Fruit fly (Drosophila melanogaster) whole organism, embryonic: ENCODE results near the gene CG14342.

Experiments
- Ada2b ChIP-seq: fragments of 200-800 bp; sonication (Bioruptor generic); IDR thresholded peaks from 2 replicates; pipeline ENCODE4 v1.3.6; 2022; ENCODE audit warnings: missing biosample characterization, missing genetic modification characterization
- CG10366 ChIP-seq: fragments of 200-800 bp; sonication (Bioruptor generic); IDR thresholded peaks from 2 replicates; pipeline ENCODE4 v1.3.6; 2022; ENCODE audit warnings: missing biosample characterization, missing genetic modification characterization
- CG11723 ChIP-seq: fragments of 200-800 bp; sonication (Bioruptor generic); optimal IDR thresholded peaks from 2 replicates; lab custom pipeline; 2017; ENCODE audit warnings: missing biosample characterization, mild to moderate bottlenecking, missing genetic modification characterization
- CG12391 ChIP-seq: fragments of 200-800 bp; sonication (Bioruptor generic); optimal IDR thresholded peaks from 3 replicates; lab custom pipeline; 2018; ENCODE audit warnings: missing biosample characterization, mild to moderate bottlenecking, missing genetic modification characterization, moderate library complexity
- CG12942 ChIP-seq: fragments of 200-800 bp; sonication (Bioruptor generic); optimal IDR thresholded peaks from 3 replicates; lab custom pipeline; 2016; ENCODE audit warnings: missing biosample characterization, missing genetic modification characterization
- CG14014 ChIP-seq: fragments of 200-800 bp; sonication (Bioruptor generic); IDR thresholded peaks from 2 replicates; pipeline ENCODE4 v1.3.6; 2022; ENCODE audit warnings: missing biosample characterization, missing genetic modification characterization
- CG16863 ChIP-seq: fragments of 200-800 bp; sonication (Bioruptor generic); optimal IDR thresholded peaks from 3 replicates; lab custom pipeline; 2016; ENCODE audit warnings: missing biosample characterization, missing genetic modification characterization
- CG17612 ChIP-seq: fragments of 200-800 bp; sonication (Bioruptor generic); IDR thresholded peaks from 2 replicates; pipeline ENCODE4 v1.3.6; 2022; ENCODE audit warnings: missing biosample characterization, missing genetic modification characterization
- CG1832 ChIP-seq: fragments of 200-800 bp; sonication (Bioruptor generic); optimal IDR thresholded peaks from 2 replicates; lab custom pipeline; 2017; ENCODE audit warnings: missing biosample characterization, mild to moderate bottlenecking, missing genetic modification characterization, inconsistent platforms
- CG2199 ChIP-seq: fragments of 200-800 bp; sonication (Bioruptor generic); IDR thresholded peaks from 3 replicates; pipeline ENCODE4 v1.3.6; 2022; ENCODE audit warnings: missing biosample characterization, missing genetic modification characterization
- CG2202 ChIP-seq: fragments of 200-800 bp; sonication (Bioruptor generic); optimal IDR thresholded peaks from 2 replicates; lab custom pipeline; 2018; ENCODE audit warnings: missing biosample characterization, mild to moderate bottlenecking, missing genetic modification characterization
- CG30431 ChIP-seq: fragments of 200-800 bp; sonication (Bioruptor generic); optimal IDR thresholded peaks from 2 replicates; lab custom pipeline; 2017; ENCODE audit warnings: missing biosample characterization, missing genetic modification characterization
- CG32532 ChIP-seq: fragments of 200-800 bp; sonication (Bioruptor generic); IDR thresholded peaks from 2 replicates; pipeline ENCODE4 v1.3.6; 2022; ENCODE audit warnings: missing biosample characterization, missing genetic modification characterization
- CG34376 ChIP-seq: fragments of 200-800 bp; sonication (Bioruptor generic); optimal IDR thresholded peaks from 2 replicates; lab custom pipeline; 2018; ENCODE audit warnings: missing biosample characterization, mild to moderate bottlenecking, missing genetic modification characterization
- CG34422 ChIP-seq: fragments of 200-800 bp; sonication (Bioruptor generic); IDR thresholded peaks from 3 replicates; pipeline ENCODE4 v1.3.6; 2022; ENCODE audit warnings: missing biosample characterization, missing genetic modification characterization
- CG4404 ChIP-seq: fragments of 200-800 bp; sonication (Bioruptor generic); IDR thresholded peaks from 2 replicates; pipeline ENCODE4 v1.3.6; 2022; ENCODE audit warnings: missing biosample characterization, missing genetic modification characterization
- CG5245 ChIP-seq: fragments of 200-800 bp; sonication (Bioruptor generic); optimal IDR thresholded peaks from 3 replicates; lab custom pipeline; 2016; ENCODE audit warnings: missing biosample characterization, missing genetic modification characterization
- CG6175 ChIP-seq: fragments of 200-800 bp; sonication (Bioruptor generic); IDR thresholded peaks from 3 replicates; pipeline ENCODE4 v1.3.6; 2022; ENCODE audit warnings: missing biosample characterization, missing genetic modification characterization
- CG7556 ChIP-seq: fragments of 200-800 bp; sonication (Bioruptor generic); optimal IDR thresholded peaks from 2 replicates; lab custom pipeline; 2017; ENCODE audit warnings: missing biosample characterization, mild to moderate bottlenecking, missing genetic modification characterization
- CG8944 ChIP-seq: fragments of 200-800 bp; sonication (Bioruptor generic); optimal IDR thresholded peaks from 3 replicates; lab custom pipeline; 2016; ENCODE audit warnings: missing biosample characterization, missing genetic modification characterization
- CG9727 ChIP-seq: fragments of 200-800 bp; sonication (Bioruptor generic); optimal IDR thresholded peaks from 3 replicates; lab custom pipeline; 2017; ENCODE audit warnings: missing biosample characterization, mild to moderate bottlenecking, missing genetic modification characterization
- CG9817 ChIP-seq: fragments of 200-800 bp; sonication (Bioruptor generic); optimal IDR thresholded peaks from 2 replicates; lab custom pipeline; 2018; ENCODE audit warnings: missing biosample characterization, mild to moderate bottlenecking, missing genetic modification characterization, moderate library complexity
- D19B ChIP-seq: fragments of 200-800 bp; sonication (Bioruptor generic); optimal IDR thresholded peaks from 2 replicates; lab custom pipeline; 2017; ENCODE audit warnings: missing biosample characterization, mild to moderate bottlenecking, missing genetic modification characterization
- H2.0 ChIP-seq: fragments of 200-800 bp; sonication (Bioruptor generic); IDR thresholded peaks from 2 replicates; pipeline ENCODE4 v1.3.6; 2022; ENCODE audit warnings: missing biosample characterization, missing genetic modification characterization
- Hmx ChIP-seq: fragments of 200-800 bp; sonication (Bioruptor generic); optimal IDR thresholded peaks from 2 replicates; lab custom pipeline; 2016; ENCODE audit warnings: missing biosample characterization, missing genetic modification characterization
- Hr78 ChIP-seq, 2 experiments: fragments of 200-800 bp in 1 of 2; fragments of >200 bp in 1 of 2; sonication (Bioruptor generic) in 1 of 2; optimal IDR thresholded peaks; 2 replicates each; lab custom pipeline; 2017 to 2019; ENCODE audit warnings: missing biosample characterization in 2 of 2, missing genetic modification characterization in 2 of 2, mild to moderate bottlenecking in 1 of 2, moderate library complexity in 1 of 2
- Mes4 ChIP-seq: fragments of 200-800 bp; sonication (Bioruptor generic); optimal IDR thresholded peaks from 2 replicates; lab custom pipeline; 2016; ENCODE audit warnings: missing biosample characterization, missing genetic modification characterization
- Rfx ChIP-seq: fragments of 200-800 bp; sonication (Bioruptor generic); IDR thresholded peaks from 2 replicates; pipeline ENCODE4 v1.3.6; 2022; ENCODE audit warnings: missing biosample characterization, missing genetic modification characterization
- Ssrp ChIP-seq: fragments of 200-800 bp; sonication (Bioruptor generic); optimal IDR thresholded peaks from 2 replicates; lab custom pipeline; 2018; ENCODE audit warnings: missing biosample characterization, mild to moderate bottlenecking, missing genetic modification characterization, moderate library complexity
- Taf1 ChIP-seq: fragments of 200-800 bp; sonication (Bioruptor generic); IDR thresholded peaks from 2 replicates; pipeline ENCODE4 v1.3.6; 2022; ENCODE audit warnings: missing biosample characterization, missing genetic modification characterization
- ato ChIP-seq: fragments of 200-800 bp; sonication (Bioruptor generic); IDR thresholded peaks from 2 replicates; pipeline ENCODE4 v1.3.6; 2022; ENCODE audit warnings: missing biosample characterization, missing genetic modification characterization; ENCODE audit not compliant: partially characterized antibody
- chinmo ChIP-seq: fragments of 200-800 bp; sonication (Bioruptor generic); IDR thresholded peaks from 4 replicates; pipeline ENCODE4 v1.3.6; 2022; ENCODE audit warnings: missing biosample characterization, missing genetic modification characterization; ENCODE audit not compliant: partially characterized antibody
- crp ChIP-seq, 2 experiments: fragments of 200-800 bp; sonication (Bioruptor generic); optimal IDR thresholded peaks; 2 replicates in 1 of 2; 3 replicates in 1 of 2; lab custom pipeline; 2017; ENCODE audit warnings: missing biosample characterization in 2 of 2, missing genetic modification characterization in 2 of 2, mild to moderate bottlenecking in 1 of 2, moderate library complexity in 1 of 2
- danr ChIP-seq: fragments of 200-800 bp; sonication (Bioruptor generic); IDR thresholded peaks from 2 replicates; pipeline ENCODE4 v1.3.6; 2022; ENCODE audit warnings: missing biosample characterization, missing genetic modification characterization
- esg ChIP-seq: fragments of 200-800 bp; sonication (Bioruptor generic); conservative IDR thresholded peaks from 2 replicates; pipeline ENCODE4 v1.3.6; 2022; ENCODE audit warnings: missing biosample characterization, missing genetic modification characterization
- ewg ChIP-seq: fragments of 200-800 bp; sonication (Bioruptor generic); optimal IDR thresholded peaks from 3 replicates; lab custom pipeline; 2017; ENCODE audit warnings: mild to moderate bottlenecking, missing biosample characterization, missing genetic modification reagents, missing genetic modification characterization
- exex ChIP-seq: fragments of 200-800 bp; sonication (Bioruptor generic); optimal IDR thresholded peaks from 4 replicates; lab custom pipeline; 2018; ENCODE audit warnings: missing biosample characterization, mild to moderate bottlenecking, missing genetic modification characterization, moderate library complexity
- grau ChIP-seq: fragments of 200-800 bp; optimal IDR thresholded peaks from 3 replicates; lab custom pipeline; 2019; ENCODE audit warnings: missing biosample characterization, mild to moderate bottlenecking, missing genetic modification characterization, moderate library complexity
- grn ChIP-seq: fragments of 200-800 bp; sonication (Bioruptor generic); optimal IDR thresholded peaks from 3 replicates; lab custom pipeline; 2017; ENCODE audit warnings: missing biosample characterization, missing genetic modification characterization
- hbn ChIP-seq: fragments of 200-800 bp; sonication (Bioruptor generic); IDR thresholded peaks from 2 replicates; pipeline ENCODE4 v1.3.6; 2022; ENCODE audit warnings: missing biosample characterization, missing genetic modification characterization; ENCODE audit not compliant: partially characterized antibody
- her ChIP-seq: fragments of 200-800 bp; sonication (Bioruptor generic); optimal IDR thresholded peaks from 2 replicates; lab custom pipeline; 2016; ENCODE audit warnings: missing biosample characterization, missing genetic modification characterization
- ken ChIP-seq: fragments of 200-800 bp; sonication (Bioruptor generic); IDR thresholded peaks from 3 replicates; pipeline ENCODE4 v1.3.6; 2022; ENCODE audit warnings: missing biosample characterization, missing genetic modification characterization
- sens-2 ChIP-seq: fragments of 200-800 bp; sonication (Bioruptor generic); IDR thresholded peaks from 2 replicates; pipeline ENCODE4 v1.3.6; 2022; ENCODE audit warnings: missing biosample characterization, missing genetic modification characterization
- sna ChIP-seq: fragments of 200-800 bp; sonication (Bioruptor generic); IDR thresholded peaks from 2 replicates; pipeline ENCODE4 v1.3.6; 2022; ENCODE audit warnings: missing biosample characterization, missing genetic modification characterization; ENCODE audit not compliant: partially characterized antibody
- tap ChIP-seq: fragments of 200-800 bp; optimal IDR thresholded peaks from 3 replicates; lab custom pipeline; 2019; ENCODE audit warnings: missing biosample characterization, mild to moderate bottlenecking, missing genetic modification characterization, moderate library complexity
- tin ChIP-seq: fragments of 200-800 bp; sonication (Bioruptor generic); optimal IDR thresholded peaks from 3 replicates; lab custom pipeline; 2016; ENCODE audit warnings: missing biosample characterization, missing genetic modification characterization
- twi ChIP-seq: fragments of 200-800 bp; optimal IDR thresholded peaks from 2 replicates; lab custom pipeline; 2019; ENCODE audit warnings: missing biosample characterization, mild to moderate bottlenecking, missing genetic modification characterization, moderate library complexity
- vnd ChIP-seq: fragments of 200-800 bp; sonication (Bioruptor generic); IDR thresholded peaks from 3 replicates; pipeline ENCODE4 v1.3.6; 2022; ENCODE audit warnings: missing biosample characterization, missing genetic modification characterization; ENCODE audit not compliant: partially characterized antibody
- z ChIP-seq: fragments of 200-800 bp; sonication (Bioruptor generic); IDR thresholded peaks from 3 replicates; pipeline ENCODE4 v1.3.6; 2022; ENCODE audit warnings: missing biosample characterization, missing genetic modification characterization

CG14342 gene

DNA sequence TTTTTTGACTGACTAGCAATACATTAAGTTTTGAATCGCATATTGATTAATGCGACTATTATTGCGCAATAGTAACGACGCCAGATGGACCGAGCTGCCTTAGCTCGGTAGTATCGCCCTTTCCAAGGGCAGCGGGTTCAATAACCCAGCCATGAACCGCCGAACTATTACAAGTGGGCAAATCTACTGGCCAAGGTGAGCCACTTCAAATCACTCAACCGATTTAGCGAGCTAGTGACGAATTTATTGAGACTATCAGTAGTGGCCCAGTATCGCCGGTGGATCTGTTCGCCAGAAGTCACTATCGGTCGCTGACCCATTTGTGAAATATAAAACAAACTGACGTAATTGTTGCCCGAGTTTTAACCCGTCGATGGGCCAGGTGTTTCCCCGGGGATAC lies 14.5 kb downstream of the CG14342 start (continued):
- TF ChIP-seq hbn (GFP tag; lab: Robert Waterston, UW): no peak
- TF ChIP-seq CG9727 (GFP tag; lab: Kevin White, UChicago): no peak
- no peak for TF ChIP-seq CG2199 (GFP tag; lab: Robert Waterston, UW)
- TF ChIP-seq CG34422 (GFP tag; lab: Robert Waterston, UW): no peak
- no peak for TF ChIP-seq Mes4 (GFP tag; lab: Kevin White, UChicago)
- TF ChIP-seq chinmo (GFP tag; lab: Robert Waterston, UW): 0 out of 4 replicates have a peak, but pooled peaks have one; percentile 44
- TF ChIP-seq Hr78 (GFP tag; optimal IDR thresholded peaks at IDR 0.05; lab: Kevin White, UChicago): peak in 1 of 2 experiments; percentile 40
- TF ChIP-seq CG5245 (GFP tag; lab: Kevin White, UChicago): no peak
- no peak for TF ChIP-seq ewg
- no peak for TF ChIP-seq CG12391 (tag; lab: Kevin White, UChicago)
- no peak for TF ChIP-seq CG16863
- no peak for TF ChIP-seq CG12942
- TF ChIP-seq tap (tag; lab: Kevin White, UChicago): no peak
- no peak for TF ChIP-seq danr (GFP tag; lab: Robert Waterston, UW)
- no peak for TF ChIP-seq CG1832
- no peak for TF ChIP-seq CG6175 (GFP tag; lab: Robert Waterston, UW)
- no peak for TF ChIP-seq sens-2 (GFP tag; lab: Robert Waterston, UW)
- 0 out of 2 replicates have a peak, but pooled peaks have one; percentile 3 for TF ChIP-seq CG14014 (GFP tag; lab: Robert Waterston, UW)
- peak; percentile 13 for TF ChIP-seq grn
- no peak for TF ChIP-seq twi (tag; lab: Kevin White, UChicago)
- TF ChIP-seq CG30431 (GFP tag; lab: Kevin White, UChicago): no peak
- TF ChIP-seq Hmx (GFP tag; lab: Kevin White, UChicago): no peak
- no peak for TF ChIP-seq CG32532 (GFP tag; lab: Robert Waterston, UW)
- no peak for TF ChIP-seq CG9817 (tag; lab: Kevin White, UChicago)
- TF ChIP-seq CG11723 (GFP tag; lab: Kevin White, UChicago): no peak
- TF ChIP-seq CG4404: no peak
- no peak for TF ChIP-seq vnd (GFP tag; lab: Robert Waterston, UW)
- TF ChIP-seq, all 482 proteins: peak for 9

DNA sequence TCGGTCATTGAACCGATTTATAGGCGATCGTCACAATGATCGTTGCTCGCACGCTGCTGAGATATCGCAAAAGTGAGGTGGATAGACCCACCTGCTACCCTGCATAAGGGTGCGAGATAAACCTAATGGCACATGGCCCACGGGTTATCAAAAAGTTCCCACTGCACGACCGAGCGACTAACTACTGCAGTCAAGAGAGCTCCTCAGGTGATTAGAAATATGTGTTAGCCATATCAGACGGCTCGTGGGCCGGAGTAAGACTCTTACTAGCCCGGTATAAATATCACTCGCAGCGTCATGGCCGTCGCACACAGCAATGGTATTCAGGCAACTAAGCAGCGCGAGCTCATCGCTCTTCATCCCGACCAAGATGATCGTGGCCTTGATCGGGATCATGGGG lies 15.0 kb downstream of the CG14342 start, which contains the start of gene CG42329:
Gene CG42329 (plus strand): TSS at position 301 of the 400 bp plus-strand sequence.
- peak; percentile 16 for TF ChIP-seq D19B (GFP tag; lab: Kevin White, UChicago)
- no peak for TF ChIP-seq CG17612 (GFP tag; lab: Robert Waterston, UW)

DNA sequence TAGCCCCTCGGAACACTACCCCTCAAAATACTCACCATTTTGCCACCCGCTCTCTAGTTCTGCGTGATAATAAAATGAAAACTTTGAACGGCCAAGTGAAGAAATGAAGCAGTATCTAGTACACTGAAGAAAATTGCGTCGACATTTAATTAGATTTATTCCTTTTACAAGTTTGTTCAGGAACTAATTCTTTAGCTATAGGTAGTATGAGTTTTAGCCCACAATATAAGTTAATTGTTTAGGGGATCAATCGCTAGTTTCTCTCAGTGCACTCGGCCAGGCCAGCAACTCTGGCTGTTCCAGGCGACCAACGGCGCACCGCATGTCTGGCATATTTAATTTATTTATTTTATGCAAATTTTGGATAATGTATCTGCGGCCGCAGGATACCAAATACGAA lies 26.7 kb downstream of the CG14342 start:
- TF ChIP-seq Rfx (GFP tag; lab: Robert Waterston, UW) (peak; percentile 59), esg (GFP tag; lab: Robert Waterston, UW) (0 out of 2 replicates have a peak, but pooled peaks have one; percentile 35), exex (tag; lab: Kevin White, UChicago) (no peak), CG16863 (no peak), CG2202 (tag; lab: Kevin White, UChicago) (no peak), crp (GFP tag; optimal IDR thresholded peaks at IDR 0.05; lab: Kevin White, UChicago) (no peak), H2.0 (GFP tag; lab: Robert Waterston, UW) (no peak), z (no peak), CG10366 (GFP tag; lab: Robert Waterston, UW) (peak; percentile 18; the same call in 1 of the 2 replicates), Ada2b (GFP tag; lab: Robert Waterston, UW) (peak; percentile 34; the same call in 1 of the 2 replicates), CG8944 (GFP tag; lab: Kevin White, UChicago) (no peak), tin (peak; percentile 8), sna (GFP tag; lab: Robert Waterston, UW) (no peak), grau (tag; lab: Kevin White, UChicago) (peak; percentile 36), ato (no peak), Taf1 (GFP tag; lab: Robert Waterston, UW) (no peak), CG7556 (peak; percentile 58), ken (GFP tag; lab: Robert Waterston, UW) (no peak), CG34376 (GFP tag; lab: Kevin White, UChicago) (no peak), her (no peak), Ssrp (tag; lab: Kevin White, UChicago) (no peak)
